Worm (Caenorhabditis elegans) whole organism, late embryonic: Measurements from ENCODE around the gene lin-5.

Source experiments
- C08G9.2 ChIP-seq: sonication (generic microtip); optimal IDR thresholded peaks from 2 replicates; lab custom pipeline; 2016; ENCODE audit warnings: mild to moderate bottlenecking, missing genetic modification characterization, moderate library complexity, missing compliant biosample characterization
- F13H6.1 ChIP-seq: sonication (generic microtip); optimal IDR thresholded peaks from 2 replicates; lab custom pipeline; 2016; ENCODE audit warnings: missing genetic modification characterization, missing compliant biosample characterization
- K02D7.2 ChIP-seq: sonication (generic microtip); optimal IDR thresholded peaks from 2 replicates; lab custom pipeline; 2017; ENCODE audit warnings: mild to moderate bottlenecking, missing genetic modification characterization, missing compliant biosample characterization
- K09A11.1 ChIP-seq: sonication (generic microtip); optimal IDR thresholded peaks from 2 replicates; lab custom pipeline; 2017; ENCODE audit warnings: antibody characterized with exemption, mild to moderate bottlenecking, missing genetic modification characterization, missing compliant biosample characterization; ENCODE audit not compliant: insufficient read depth
- Y22D7AL.16 ChIP-seq: sonication (generic microtip); optimal IDR thresholded peaks from 2 replicates; lab custom pipeline; 2016; ENCODE audit warnings: missing genetic modification characterization, missing compliant biosample characterization
- ahr-1 ChIP-seq: sonication (generic microtip); optimal IDR thresholded peaks from 2 replicates; lab custom pipeline; 2016; ENCODE audit warnings: missing genetic modification characterization, missing compliant biosample characterization
- ama-1 ChIP-seq: fragments of 150-350 bp; optimal IDR thresholded peaks from 2 replicates; lab custom pipeline; 2014
- ceh-18 ChIP-seq: sonication (generic microtip); optimal IDR thresholded peaks from 2 replicates; lab custom pipeline; 2016; ENCODE audit warnings: missing genetic modification characterization, missing compliant biosample characterization
- ceh-19 ChIP-seq: fragments of 200-800 bp; sonication (Bioruptor generic); optimal IDR thresholded peaks from 2 replicates; lab custom pipeline; 2018; ENCODE audit warnings: mild to moderate bottlenecking, missing genetic modification characterization, missing compliant biosample characterization
- ceh-2 ChIP-seq: sonication (generic microtip); optimal IDR thresholded peaks from 2 replicates; lab custom pipeline; 2016; ENCODE audit warnings: missing genotype, missing genetic modification characterization, missing compliant biosample characterization
- ceh-22 ChIP-seq: sonication (generic microtip); optimal IDR thresholded peaks from 2 replicates; lab custom pipeline; 2017; ENCODE audit warnings: missing biosample characterization, missing genetic modification characterization
- ceh-30 ChIP-seq: fragments of 150-350 bp; optimal IDR thresholded peaks from 2 replicates; lab custom pipeline; 2014; ENCODE audit warnings: missing biosample characterization, missing genetic modification characterization
- ceh-31 ChIP-seq: sonication (generic microtip); optimal IDR thresholded peaks from 2 replicates; lab custom pipeline; 2016; ENCODE audit warnings: missing genetic modification characterization, missing compliant biosample characterization
- ceh-34 ChIP-seq: sonication (generic microtip); optimal IDR thresholded peaks from 2 replicates; lab custom pipeline; 2016; ENCODE audit warnings: mild to moderate bottlenecking, missing genetic modification characterization, missing compliant biosample characterization
- ceh-45 ChIP-seq: fragments of 200-800 bp; sonication (Bioruptor generic); IDR thresholded peaks from 2 replicates; pipeline ENCODE4 v1.3.6; 2022; ENCODE audit warnings: missing genetic modification reagents, missing genetic modification characterization, missing compliant biosample characterization
- ceh-6 ChIP-seq: fragments of 200-800 bp; sonication (Bioruptor generic); optimal IDR thresholded peaks from 2 replicates; lab custom pipeline; 2018; ENCODE audit warnings: mild to moderate bottlenecking, missing genetic modification characterization, missing compliant biosample characterization
- ceh-9 ChIP-seq: sonication (generic microtip); optimal IDR thresholded peaks from 2 replicates; lab custom pipeline; 2016; ENCODE audit warnings: mild to moderate bottlenecking, missing genetic modification characterization, inconsistent platforms, missing compliant biosample characterization
- che-1 ChIP-seq: sonication (generic microtip); optimal IDR thresholded peaks from 2 replicates; lab custom pipeline; 2016; ENCODE audit warnings: mild to moderate bottlenecking, missing genetic modification characterization, missing compliant biosample characterization
- dmd-4 ChIP-seq: sonication (generic microtip); optimal IDR thresholded peaks from 2 replicates; lab custom pipeline; 2016; ENCODE audit warnings: borderline replicate concordance, missing genetic modification characterization, missing compliant biosample characterization
- elt-2 ChIP-seq: sonication (generic microtip); optimal IDR thresholded peaks from 2 replicates; lab custom pipeline; 2016; ENCODE audit warnings: missing genetic modification reagents, missing genetic modification characterization, missing compliant biosample characterization
- elt-4 ChIP-seq: sonication (generic microtip); optimal IDR thresholded peaks from 2 replicates; lab custom pipeline; 2016; ENCODE audit warnings: missing genetic modification characterization, missing compliant biosample characterization
- ets-4 ChIP-seq: sonication (generic microtip); optimal IDR thresholded peaks from 2 replicates; lab custom pipeline; 2016; ENCODE audit warnings: missing genetic modification characterization, missing compliant biosample characterization
- gmeb-2 ChIP-seq: sonication (generic microtip); optimal IDR thresholded peaks from 2 replicates; lab custom pipeline; 2016; ENCODE audit warnings: missing genetic modification characterization, inconsistent platforms, missing compliant biosample characterization
- hlh-30 ChIP-seq: sonication (generic microtip); optimal IDR thresholded peaks from 2 replicates; lab custom pipeline; 2017; ENCODE audit warnings: antibody characterized with exemption, missing genetic modification characterization, missing compliant biosample characterization; ENCODE audit not compliant: insufficient read depth
- hlh-6 ChIP-seq: sonication (generic microtip); optimal IDR thresholded peaks from 2 replicates; lab custom pipeline; 2016; ENCODE audit warnings: missing genotype, missing genetic modification characterization, missing compliant biosample characterization
- nfya-1 ChIP-seq: sonication (generic microtip); optimal IDR thresholded peaks from 2 replicates; lab custom pipeline; 2017; ENCODE audit warnings: missing genetic modification characterization, mild to moderate bottlenecking, missing compliant biosample characterization, antibody characterized with exemption, moderate library complexity
- nhr-11 ChIP-seq: fragments of 150-350 bp; optimal IDR thresholded peaks from 2 replicates; lab custom pipeline; 2014; ENCODE audit warnings: missing biosample characterization, missing genetic modification characterization
- nhr-232 ChIP-seq: sonication (generic microtip); optimal IDR thresholded peaks from 2 replicates; lab custom pipeline; 2016; ENCODE audit warnings: missing genetic modification characterization, missing compliant biosample characterization
- pag-3 ChIP-seq: sonication (generic microtip); optimal IDR thresholded peaks from 2 replicates; lab custom pipeline; 2016; ENCODE audit warnings: missing compliant biosample characterization, missing genetic modification characterization, borderline replicate concordance
- pha-2 ChIP-seq: sonication (generic microtip); optimal IDR thresholded peaks from 2 replicates; lab custom pipeline; 2017; ENCODE audit warnings: mild to moderate bottlenecking, missing genetic modification characterization, missing compliant biosample characterization
- ref-2 ChIP-seq: sonication (generic microtip); optimal IDR thresholded peaks from 2 replicates; lab custom pipeline; 2016; ENCODE audit warnings: missing genetic modification characterization, missing compliant biosample characterization
- sdc-2 ChIP-seq: sonication (generic microtip); optimal IDR thresholded peaks from 2 replicates; lab custom pipeline; 2016; ENCODE audit warnings: missing genotype, missing genetic modification characterization, missing compliant biosample characterization
- syd-9 ChIP-seq: sonication (generic microtip); optimal IDR thresholded peaks from 2 replicates; lab custom pipeline; 2016; ENCODE audit warnings: mild to moderate bottlenecking, missing genetic modification characterization, moderate library complexity, missing compliant biosample characterization
- tbx-2 ChIP-seq: sonication (generic microtip); optimal IDR thresholded peaks from 2 replicates; lab custom pipeline; 2016; ENCODE audit warnings: missing genetic modification characterization, missing compliant biosample characterization
- ttx-3 ChIP-seq: sonication (generic microtip); optimal IDR thresholded peaks from 2 replicates; lab custom pipeline; 2016; ENCODE audit warnings: missing genetic modification reagents, missing genetic modification characterization, missing compliant biosample characterization
- unc-3 ChIP-seq, 2 experiments: fragments of 200-800 bp in 1 of 2; sonication (Bioruptor generic) in 1 of 2; sonication (generic microtip) in 1 of 2; conservative IDR thresholded peaks in 1 of 2; optimal IDR thresholded peaks in 1 of 2; 2 replicates each; pipeline versions ENCODE4 v1.3.6 to Lab custom; 2016 to 2022; ENCODE audit warnings: missing compliant biosample characterization in 2 of 2, missing genetic modification characterization in 2 of 2, missing genetic modification reagents in 1 of 2
- unc-55 ChIP-seq: sonication (generic microtip); optimal IDR thresholded peaks from 2 replicates; lab custom pipeline; 2017; ENCODE audit warnings: missing biosample characterization, missing genetic modification reagents, missing genetic modification characterization
- unc-86 ChIP-seq: sonication (generic microtip); optimal IDR thresholded peaks from 2 replicates; lab custom pipeline; 2016; ENCODE audit warnings: missing genetic modification characterization, missing compliant biosample characterization
- ztf-16 ChIP-seq: sonication (generic microtip); optimal IDR thresholded peaks from 2 replicates; lab custom pipeline; 2017; ENCODE audit warnings: missing genetic modification characterization, missing compliant biosample characterization

lin-5 gene

DNA sequence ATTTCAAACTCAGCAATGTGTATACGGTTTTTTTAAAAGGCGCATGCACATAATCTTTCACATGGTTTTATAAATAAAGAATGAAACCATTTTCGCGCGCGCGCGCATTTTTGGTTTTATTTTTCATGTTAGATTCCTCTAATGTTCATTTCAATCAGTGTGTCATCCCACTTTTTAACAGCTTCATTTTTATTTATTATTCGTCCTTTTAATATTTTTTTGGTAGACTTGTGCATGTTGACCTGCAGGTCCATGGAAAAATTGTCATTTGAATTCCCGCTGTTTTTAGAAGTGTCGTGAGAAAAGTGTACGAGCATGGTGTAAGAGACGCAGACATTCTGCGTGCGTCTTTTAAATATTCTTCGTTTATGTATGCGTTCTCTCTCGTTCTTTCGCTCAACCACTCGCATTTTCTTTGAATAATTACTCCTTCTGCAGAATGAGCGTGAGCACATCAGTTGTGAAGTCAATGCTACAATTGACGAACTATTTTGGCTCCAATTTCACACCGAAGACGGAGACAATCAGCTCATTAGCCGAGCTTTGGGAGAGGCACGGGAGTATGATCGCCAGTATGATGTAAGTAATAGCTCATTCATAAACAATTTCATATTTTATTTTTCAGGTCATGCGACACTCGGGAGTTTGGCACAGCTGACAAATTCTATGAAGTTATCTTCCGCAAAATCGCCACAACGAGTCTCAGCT, at the start of gene lin-5:
TSS of gene lin-5 (plus strand) at position 354 of the 708 bp plus-strand sequence.
- TF ChIP-seq dmd-4 (tag; lab: Kevin White, UChicago) (no peak), ahr-1 (tag; lab: Kevin White, UChicago) (no peak), ceh-9 (tag; lab: Kevin White, UChicago) (no peak), ceh-45 (GFP tag; lab: Robert Waterston, UW) (no peak), nhr-232 (no peak), Y22D7AL.16 (no peak), unc-55 (GFP tag; lab: Kevin White, UChicago) (peak; percentile 30), ceh-22 (tag; lab: Kevin White, UChicago) (no peak), unc-86 (tag; lab: Kevin White, UChicago) (no peak), nfya-1 (tag; lab: Kevin White, UChicago) (peak; percentile 40), che-1 (tag; lab: Kevin White, UChicago) (no peak), ceh-34 (peak; percentile 36), K02D7.2 (no peak), ceh-31 (tag; lab: Kevin White, UChicago) (peak; percentile 68), tbx-2 (tag; lab: Kevin White, UChicago) (peak; percentile 24), ceh-18 (no peak), ref-2 (peak; percentile 36), ceh-30 (tag; lab: Kevin White, UChicago) (no peak), C08G9.2 (tag; lab: Kevin White, UChicago) (no peak)

DNA sequence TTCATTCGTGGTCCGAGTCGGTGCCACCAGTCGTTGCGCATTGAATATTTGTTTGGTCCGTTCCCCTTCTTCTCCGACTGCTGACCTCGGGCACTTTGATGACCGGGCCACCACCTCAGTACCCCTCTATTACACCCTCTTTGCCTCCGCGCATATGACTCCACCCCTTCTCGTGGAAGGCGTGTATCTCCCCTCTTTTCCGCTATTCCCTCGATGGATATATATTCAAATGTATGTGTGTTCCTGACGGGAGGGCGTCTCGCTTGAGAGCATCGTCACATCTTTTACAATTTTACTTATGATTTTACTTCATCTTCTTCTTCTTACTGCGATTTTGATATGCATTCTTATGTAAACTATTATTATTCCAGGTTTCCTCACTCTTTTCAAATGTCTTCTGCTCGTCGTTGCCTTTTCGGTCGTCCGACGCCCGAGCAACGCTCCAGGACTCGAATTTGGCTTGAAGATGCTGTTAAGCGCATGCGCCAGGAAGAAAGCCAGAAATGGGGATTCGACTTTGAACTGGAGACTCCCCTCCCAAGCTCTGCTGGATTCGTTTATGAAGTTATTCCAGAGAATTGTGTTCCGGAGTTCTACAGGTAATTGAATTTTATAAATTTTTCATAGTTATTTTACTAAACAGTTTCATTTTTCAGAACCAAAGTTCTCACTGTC, 49.4 kb upstream of the lin-5 start, which contains the start of gene cki-1:
TSS of gene cki-1 (plus strand) at position 372 of the 675 bp plus-strand sequence.
- TF ChIP-seq pag-3 (tag; lab: Kevin White, UChicago) (no peak), ref-2 (peak; percentile 15), syd-9 (tag; lab: Kevin White, UChicago) (peak; percentile 52), sdc-2 (tag; lab: Kevin White, UChicago) (peak; percentile 52), ets-4 (tag; lab: Kevin White, UChicago) (no peak), elt-4 (tag; lab: Kevin White, UChicago) (no peak), gmeb-2 (no peak), ceh-34 (peak; percentile 95), unc-3 (GFP tag; conservative IDR thresholded peaks at IDR 0.05; lab: Robert Waterston, UW) (no peak), unc-3 (tag; optimal IDR thresholded peaks at IDR 0.05; lab: Kevin White, UChicago) (no peak), nhr-11 (tag; lab: Kevin White, UChicago) (no peak), nhr-232 (peak; percentile 22), ceh-2 (peak; percentile 55), hlh-30 (tag; lab: Kevin White, UChicago) (peak; percentile 74), ama-1 (lab: Kevin White, UChicago) (peak; percentile 61), ttx-3 (tag; lab: Kevin White, UChicago) (no peak), ceh-6 (GFP tag; lab: Kevin White, UChicago) (peak; percentile 7), tbx-2 (tag; lab: Kevin White, UChicago) (peak; percentile 36), pha-2 (tag; lab: Kevin White, UChicago) (no peak), K09A11.1 (no peak), F13H6.1 (tag; lab: Kevin White, UChicago) (peak; percentile 14), ceh-31 (tag; lab: Kevin White, UChicago) (peak; percentile 48), ztf-16 (no peak), elt-2 (peak; percentile 16), hlh-6 (peak; percentile 63), dmd-4 (tag; lab: Kevin White, UChicago) (no peak), ceh-19 (peak; percentile 80)
- TF ChIP-seq, all 69 proteins: peak for 15
